Worm (Caenorhabditis elegans): ENCODE results near the gene elo-8.
"Not testable (repeated sequence)": the region's sequence is repeated elsewhere in the genome, so short reads cannot be mapped to it uniquely, and the experiment has no call there.

The elo-8 gene

DNA sequence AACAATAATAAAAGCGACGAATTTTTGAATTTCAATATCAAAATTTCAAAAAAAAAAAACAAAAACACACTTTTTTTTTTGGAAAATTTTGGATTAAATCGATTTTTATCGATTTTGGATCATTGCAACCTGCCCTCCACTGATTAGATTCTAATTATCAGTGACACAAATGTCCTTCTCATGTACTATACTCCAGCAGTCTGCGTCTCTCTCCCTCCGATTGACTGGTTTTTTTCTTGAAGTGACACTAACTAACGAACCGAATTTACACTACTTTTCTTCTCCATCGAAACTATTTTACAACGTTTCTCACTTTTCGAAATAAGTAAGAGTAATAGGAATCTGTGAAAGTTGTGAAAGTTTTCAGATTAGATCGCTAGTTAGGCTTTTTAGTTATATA lies 8.9 kb upstream of the elo-8 start:
- no peak for TF ChIP-seq unc-62 (GFP tag; optimal IDR thresholded peaks at IDR 0.05)

DNA sequence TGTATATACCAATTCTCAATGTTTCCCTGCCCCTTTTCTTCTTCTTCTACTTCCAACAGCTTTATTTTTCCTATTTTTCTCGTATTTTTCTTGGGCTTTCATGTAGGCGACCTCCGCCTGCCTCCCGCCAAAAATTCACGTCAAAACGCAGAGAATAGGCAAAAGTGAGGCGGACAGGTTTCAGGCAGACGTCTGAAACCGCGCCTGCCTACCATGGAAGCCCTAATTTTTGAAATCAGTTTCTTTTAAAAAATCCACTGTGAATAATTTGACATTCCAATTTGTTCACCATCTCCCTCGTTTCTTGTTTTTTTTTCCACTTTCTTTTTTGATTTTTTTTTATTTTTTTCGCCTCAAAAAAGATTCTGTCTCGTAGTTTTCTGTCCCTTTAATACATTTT lies 6.9 kb upstream of the elo-8 start:
- TF ChIP-seq unc-62 (GFP tag; optimal IDR thresholded peaks at IDR 0.05) = no peak

DNA sequence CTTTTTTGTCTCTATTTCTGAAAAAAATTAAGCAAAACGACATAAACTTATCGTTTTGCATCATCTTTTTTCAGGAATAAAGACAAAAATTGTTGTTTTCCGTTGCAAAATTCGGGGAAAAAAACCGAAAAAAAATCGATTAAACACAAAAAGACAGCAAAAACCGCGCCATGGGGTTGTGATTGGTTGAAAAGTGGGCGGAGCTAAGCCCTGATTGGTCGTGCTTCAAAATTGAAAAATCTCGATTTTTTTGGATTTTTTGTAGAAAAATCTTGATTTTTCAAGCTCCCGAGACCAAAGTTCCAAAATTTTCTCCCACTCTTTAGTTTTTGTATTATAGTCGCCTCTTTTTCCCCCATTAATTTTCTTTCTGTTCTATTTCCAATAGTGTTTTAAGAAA lies 6.4 kb upstream of the elo-8 start:
- no peak for TF ChIP-seq unc-62 (GFP tag; optimal IDR thresholded peaks at IDR 0.05)

DNA sequence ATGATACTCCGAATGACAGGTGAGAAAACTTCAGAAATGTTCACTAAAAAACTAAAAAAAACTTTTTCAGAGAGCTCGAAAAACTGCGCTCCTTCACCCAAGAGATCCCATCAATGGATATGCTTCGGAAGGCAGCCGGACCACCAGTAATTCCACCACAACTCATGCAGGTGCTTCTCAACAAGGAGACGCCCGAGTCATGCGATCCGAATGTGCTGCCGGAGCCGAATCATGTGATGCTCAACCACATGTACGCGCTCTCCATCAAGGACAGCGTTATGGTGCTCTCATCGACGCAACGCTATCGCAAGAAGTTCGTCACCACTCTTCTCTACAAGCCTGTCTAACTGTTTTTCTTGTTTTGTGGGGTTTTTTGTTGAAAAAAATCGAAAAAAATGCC lies 5.9 kb upstream of the elo-8 start:
- TF ChIP-seq unc-62 (GFP tag; optimal IDR thresholded peaks at IDR 0.05) = no peak

DNA sequence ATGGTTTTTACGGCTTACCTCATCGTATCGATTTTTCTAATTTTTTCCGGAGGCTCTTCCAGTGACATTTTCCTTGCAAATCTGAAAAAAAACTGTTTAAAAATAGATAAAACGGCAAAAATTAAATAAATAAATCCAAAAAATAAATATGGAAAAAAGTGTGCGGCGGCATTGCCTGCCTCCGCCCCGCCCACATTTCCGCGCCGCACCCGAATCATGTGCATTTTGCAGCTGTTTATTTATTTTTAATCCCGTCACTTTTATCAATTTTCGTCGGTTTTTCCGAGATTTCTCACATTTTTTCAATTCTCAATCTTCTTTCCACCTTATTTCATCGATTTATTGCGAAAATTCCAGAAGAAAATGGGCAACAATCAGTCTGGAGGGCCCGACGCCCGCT lies 4.9 kb upstream of the elo-8 start, which contains the start of the genes Y47D3A.14 and aakb-2:
Y47D3A.14 (minus strand) TSS at position 81 of the 400 bp plus-strand sequence.
aakb-2 (plus strand) TSS at position 356 of the 400 bp plus-strand sequence.
- no peak for TF ChIP-seq unc-62 (GFP tag; optimal IDR thresholded peaks at IDR 0.05)

DNA sequence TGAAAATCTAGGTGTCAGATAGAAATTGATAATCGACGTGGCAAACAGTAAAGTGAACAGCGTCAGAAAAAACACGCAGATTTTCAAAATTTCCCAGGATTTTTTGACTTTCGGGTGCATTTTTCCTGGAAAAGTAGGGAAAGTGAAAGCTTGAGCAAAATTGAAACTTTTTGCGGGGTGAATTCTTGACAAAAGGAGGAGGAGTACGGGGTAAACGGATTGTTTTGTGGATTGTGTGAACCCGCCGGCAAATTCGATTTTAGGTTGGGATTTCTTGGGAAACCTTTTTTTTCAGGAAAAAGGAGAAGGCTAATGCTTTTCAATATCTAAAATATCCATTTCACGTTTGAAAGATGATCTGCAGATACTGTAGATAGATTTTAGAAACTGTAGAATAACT lies 2.9 kb upstream of the elo-8 start, which contains the start of gene Y47D3A.34:
Y47D3A.34 (minus strand) TSS at position 120 of the 400 bp plus-strand sequence.
- TF ChIP-seq unc-62 (GFP tag; optimal IDR thresholded peaks at IDR 0.05) = no peak

DNA sequence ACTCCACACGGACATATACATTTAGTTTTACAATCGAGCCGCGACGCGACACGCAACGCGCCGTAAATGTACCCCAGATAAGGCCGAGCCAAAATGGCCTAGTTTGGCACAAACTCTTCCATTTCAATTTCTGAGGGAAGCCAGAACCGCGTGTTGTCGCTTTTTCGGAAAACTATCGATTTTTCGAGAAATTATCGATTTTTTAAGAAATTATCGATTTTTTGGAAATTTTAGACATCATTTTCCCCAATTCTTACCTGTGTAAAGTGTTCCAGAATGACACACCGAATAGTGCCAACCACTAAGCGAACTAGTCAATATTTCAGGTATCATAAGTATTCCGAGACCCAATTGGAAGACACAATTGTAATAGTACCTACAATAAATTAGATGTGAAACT lies 461 bp downstream of the elo-8 start:
- no peak for TF ChIP-seq unc-62 (GFP tag; optimal IDR thresholded peaks at IDR 0.05)

DNA sequence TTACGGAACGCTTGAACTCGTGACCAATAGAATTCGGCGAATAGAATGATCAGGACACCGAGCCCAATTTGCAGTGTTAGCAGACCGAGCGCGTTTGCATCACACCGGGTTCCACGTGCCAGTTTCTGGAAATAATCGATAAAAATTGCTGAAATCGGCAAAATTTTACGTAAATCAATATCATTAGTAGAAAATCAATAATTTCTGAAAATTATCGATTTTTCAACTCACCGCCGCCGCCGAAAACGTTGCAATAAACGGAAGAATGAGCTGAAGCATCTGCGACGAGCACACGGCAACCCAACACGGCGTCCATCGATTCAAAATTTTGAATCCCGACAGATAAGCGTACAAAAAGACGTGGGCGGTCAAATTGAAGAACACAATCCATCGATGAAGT lies 1.3 kb downstream of the elo-8 start:
- no peak for TF ChIP-seq unc-62 (GFP tag; optimal IDR thresholded peaks at IDR 0.05)

DNA sequence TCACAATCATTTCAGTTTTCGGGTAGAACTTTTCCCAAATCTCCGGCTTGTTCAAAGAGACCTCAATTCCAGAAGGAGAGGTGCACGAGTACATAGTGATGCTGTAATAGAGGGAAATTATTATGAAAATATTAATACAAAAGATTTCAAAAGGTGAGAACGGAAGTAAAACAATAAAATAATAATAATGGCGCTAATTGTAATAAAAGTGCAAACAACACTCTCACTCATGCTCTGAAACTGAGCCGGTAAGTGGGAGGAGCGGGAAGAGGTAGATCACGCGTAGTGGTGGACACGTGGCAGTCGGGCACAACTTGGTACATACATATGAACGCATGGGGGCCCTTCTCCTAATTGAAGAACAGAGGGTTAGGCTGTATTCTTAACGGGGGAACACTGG lies 4.8 kb downstream of the elo-8 start, which contains the start of gene tbx-37:
tbx-37 (minus strand) TSS at position 101 of the 400 bp plus-strand sequence.
- TF ChIP-seq unc-62 (GFP tag; optimal IDR thresholded peaks at IDR 0.05) = no peak

DNA sequence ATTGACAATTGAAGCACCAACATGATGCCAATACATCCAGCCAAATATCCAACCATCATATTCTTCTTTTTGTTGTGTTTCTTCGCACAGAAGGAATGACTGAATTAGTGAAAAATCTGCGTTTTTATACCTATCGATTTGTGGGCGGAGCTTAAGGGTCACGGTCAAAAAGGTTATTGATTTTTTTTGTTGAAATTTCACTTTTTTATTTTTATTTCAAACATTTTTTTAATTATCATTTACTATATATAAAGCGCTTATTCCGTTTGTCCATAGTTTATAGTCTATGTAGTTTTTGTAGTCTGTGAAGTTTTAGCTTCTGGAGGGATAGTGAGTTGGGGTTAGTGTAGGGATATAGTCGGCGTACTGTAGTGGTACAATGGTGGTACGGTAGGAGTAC lies 7.9 kb downstream of the elo-8 start, which contains the start of gene Y47D3A.13:
Y47D3A.13 (minus strand) TSS at position 101 of the 400 bp plus-strand sequence.
- TF ChIP-seq unc-62 (GFP tag; optimal IDR thresholded peaks at IDR 0.05) = not testable (repeated sequence)

DNA sequence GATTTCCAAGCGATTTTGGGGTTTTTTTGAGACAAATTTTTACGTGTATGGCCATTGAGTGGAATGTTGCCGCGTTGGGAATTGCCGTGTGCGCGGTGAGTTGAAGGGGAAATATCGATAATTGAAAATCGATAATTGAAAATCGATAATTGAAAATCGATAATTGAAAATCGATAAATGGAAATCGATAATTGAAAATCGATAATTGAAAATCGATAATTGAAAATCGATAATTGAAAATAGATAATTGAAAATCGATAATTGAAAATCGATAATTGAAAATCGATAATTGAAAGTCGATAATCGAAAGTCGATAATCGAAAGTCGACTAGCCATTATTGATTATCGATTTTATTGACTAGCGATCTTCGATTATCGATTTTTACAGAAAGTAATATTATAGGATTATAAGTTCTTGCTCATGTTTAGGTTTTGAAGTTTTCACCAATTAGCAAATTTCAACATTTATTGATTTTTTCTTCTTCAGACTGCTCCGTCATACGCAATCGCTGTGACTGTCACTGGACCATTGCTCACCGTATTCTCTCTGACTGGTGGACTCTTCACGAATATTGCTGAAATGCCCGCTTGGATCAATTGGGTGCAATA lies 10.2 kb downstream of the elo-8 start:
- no peak for TF ChIP-seq unc-62 (GFP tag; optimal IDR thresholded peaks at IDR 0.05)

DNA sequence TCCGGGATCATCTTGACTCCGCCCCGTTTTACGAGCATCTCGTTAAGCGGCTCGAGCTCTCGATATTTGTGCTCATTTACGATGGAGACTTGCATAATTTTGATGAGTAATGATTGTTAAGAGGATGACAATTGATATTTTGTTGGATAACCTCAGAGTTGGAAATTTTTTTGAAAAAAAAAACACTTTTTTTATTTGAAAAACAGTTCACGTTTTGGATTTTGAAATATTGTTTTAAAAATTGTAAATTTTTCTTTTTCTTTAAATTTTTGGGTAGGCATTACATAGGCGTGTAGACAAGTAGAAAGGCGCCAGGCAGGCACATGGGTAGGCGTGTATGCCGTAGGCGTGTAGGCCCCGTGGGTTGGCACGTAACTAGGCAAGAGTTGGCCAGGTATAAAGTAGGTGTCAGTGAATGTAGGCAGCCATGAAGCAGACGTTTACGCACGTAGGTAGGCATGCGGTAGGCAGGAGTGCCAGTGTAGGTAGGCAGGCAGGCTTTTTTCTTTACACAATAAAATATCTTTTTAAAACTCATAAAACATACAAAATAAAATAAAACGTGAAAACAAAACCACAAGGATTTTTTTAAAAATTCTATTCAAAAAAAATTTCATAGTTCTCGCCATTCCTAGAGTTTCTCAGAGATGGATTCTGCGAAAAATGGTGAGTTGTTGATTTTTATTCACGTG lies 13.6 kb downstream of the elo-8 start, which contains the start of the genes tbx-34 and wht-8:
tbx-34 (minus strand) TSS at position 101 of the 692 bp plus-strand sequence.
wht-8 (plus strand) TSS at position 642 of the 692 bp plus-strand sequence.
- no peak for TF ChIP-seq unc-62 (GFP tag; optimal IDR thresholded peaks at IDR 0.05)

DNA sequence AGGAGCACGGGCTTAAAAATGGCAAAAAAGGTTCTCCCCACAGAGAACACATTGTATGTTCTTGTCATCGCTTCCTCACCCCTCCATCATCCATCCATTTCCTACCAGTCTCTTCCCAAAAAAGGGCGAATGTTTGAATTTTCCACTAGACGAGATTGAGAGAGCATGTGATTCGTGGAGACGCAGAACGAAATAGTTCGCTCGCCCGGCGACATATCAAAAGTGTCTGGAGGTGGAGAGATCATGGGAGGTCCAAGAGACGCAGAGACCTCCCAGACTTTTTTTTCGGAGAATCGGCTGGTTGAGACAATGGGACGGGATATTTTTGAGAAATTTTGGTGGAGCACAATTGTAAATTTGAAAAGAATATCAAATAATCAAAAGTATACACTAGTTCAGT lies 23.5 kb downstream of the elo-8 start:
- TF ChIP-seq unc-62 (GFP tag; optimal IDR thresholded peaks at IDR 0.05) = no peak

DNA sequence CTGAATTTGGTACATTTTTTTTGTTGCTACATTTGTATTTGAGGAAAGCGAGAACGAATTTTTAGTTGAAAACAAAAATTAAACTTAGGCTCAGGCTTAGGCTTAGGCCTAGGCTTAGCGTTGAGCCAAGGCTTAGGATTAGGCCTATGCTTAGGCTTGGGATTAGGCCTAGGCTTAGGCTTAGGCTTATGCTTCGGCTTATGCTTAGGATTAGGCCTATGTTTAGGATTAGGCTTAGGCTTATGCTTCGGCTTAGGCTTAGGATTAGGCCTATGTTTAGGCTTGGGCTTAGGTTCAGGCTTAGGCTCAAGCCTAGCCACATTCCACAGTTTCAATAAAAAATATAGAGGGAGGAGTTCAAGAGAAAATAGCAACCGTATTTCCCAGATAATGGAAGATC lies 24.0 kb downstream of the elo-8 start:
- TF ChIP-seq unc-62 (GFP tag; optimal IDR thresholded peaks at IDR 0.05) = no peak

DNA sequence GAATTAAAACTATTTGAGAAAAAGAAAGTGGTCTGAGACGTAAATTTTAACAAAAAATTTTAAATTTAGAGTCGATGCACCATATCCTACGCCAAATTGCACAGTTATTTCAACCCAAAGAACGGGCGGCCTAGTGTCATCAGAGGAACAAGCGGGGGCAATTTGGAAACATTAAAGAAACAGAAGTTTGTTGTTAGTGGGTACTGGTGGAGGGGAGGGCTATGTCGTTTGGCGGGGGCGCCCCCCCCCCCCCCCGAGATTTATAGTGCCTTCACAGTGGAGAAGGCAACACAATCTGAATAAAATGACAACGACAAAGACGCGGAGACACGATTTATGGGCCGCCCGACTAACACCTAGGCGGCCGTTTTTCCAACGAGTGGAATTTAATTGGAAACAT lies 25.0 kb downstream of the elo-8 start:
- no peak for TF ChIP-seq unc-62 (GFP tag; optimal IDR thresholded peaks at IDR 0.05)

DNA sequence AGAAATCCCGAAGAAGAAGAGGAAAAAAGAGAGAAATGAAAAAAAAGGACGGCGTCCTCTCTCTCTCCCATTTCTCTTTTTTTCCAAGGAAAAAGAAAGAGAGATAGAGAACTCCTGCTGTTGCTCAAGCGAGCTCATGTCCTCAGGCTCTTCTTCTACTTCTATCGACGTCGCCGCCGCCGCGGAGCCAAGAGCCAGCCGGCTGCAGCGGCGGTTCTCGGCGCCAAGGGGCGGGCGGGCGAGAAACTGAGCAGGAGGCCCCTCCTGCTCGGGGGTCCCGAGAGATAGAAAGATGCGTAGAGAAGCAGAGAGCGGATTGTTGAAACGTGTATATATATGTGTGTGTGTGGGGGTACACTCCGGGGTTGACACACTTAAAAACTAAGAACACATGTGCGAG lies 28.9 kb downstream of the elo-8 start:
- TF ChIP-seq unc-62 (GFP tag; optimal IDR thresholded peaks at IDR 0.05) = no peak
